Fruit fly (Drosophila melanogaster) whole organism, embryonic: ENCODE data around the gene e.

Source experiments
- B-H1 ChIP-seq: fragments of 200-800 bp; sonication (Bioruptor generic); IDR thresholded peaks from 3 replicates; pipeline ENCODE4 v1.3.6; 2022; ENCODE audit warnings: missing biosample characterization, missing genetic modification characterization
- Bdp1 ChIP-seq: fragments of 200-800 bp; sonication (Bioruptor generic); optimal IDR thresholded peaks from 3 replicates; lab custom pipeline; 2016; ENCODE audit warnings: missing biosample characterization, missing genetic modification characterization
- CG10431 ChIP-seq: fragments of 200-800 bp; sonication (Bioruptor generic); optimal IDR thresholded peaks from 3 replicates; lab custom pipeline; 2018; ENCODE audit warnings: missing biosample characterization, mild to moderate bottlenecking, missing genetic modification characterization
- CG12391 ChIP-seq: fragments of 200-800 bp; sonication (Bioruptor generic); optimal IDR thresholded peaks from 3 replicates; lab custom pipeline; 2018; ENCODE audit warnings: missing biosample characterization, mild to moderate bottlenecking, missing genetic modification characterization, moderate library complexity
- CG13287 ChIP-seq: fragments of 200-800 bp; sonication (Bioruptor generic); IDR thresholded peaks from 2 replicates; pipeline ENCODE4 v1.3.6; 2022; ENCODE audit warnings: missing biosample characterization, missing genetic modification characterization; ENCODE audit not compliant: partially characterized antibody
- CG14014 ChIP-seq: fragments of 200-800 bp; sonication (Bioruptor generic); IDR thresholded peaks from 2 replicates; pipeline ENCODE4 v1.3.6; 2022; ENCODE audit warnings: missing biosample characterization, missing genetic modification characterization
- CG14710 ChIP-seq: fragments of 200-800 bp; sonication (Bioruptor generic); optimal IDR thresholded peaks from 3 replicates; lab custom pipeline; 2019; ENCODE audit warnings: missing biosample characterization, mild to moderate bottlenecking, missing genetic modification characterization, moderate library complexity
- CG15601 ChIP-seq: fragments of 200-800 bp; sonication (Bioruptor generic); optimal IDR thresholded peaks from 3 replicates; lab custom pipeline; 2019; ENCODE audit warnings: missing biosample characterization, mild to moderate bottlenecking, missing genetic modification characterization, moderate library complexity
- CG16815 ChIP-seq: fragments of 200-800 bp; sonication (Bioruptor generic); optimal IDR thresholded peaks from 3 replicates; lab custom pipeline; 2017; ENCODE audit warnings: missing biosample characterization, mild to moderate bottlenecking, missing genetic modification characterization
- CG18476 ChIP-seq: fragments of 200-800 bp; sonication (Bioruptor generic); optimal IDR thresholded peaks from 2 replicates; lab custom pipeline; 2016; ENCODE audit warnings: missing biosample characterization, mild to moderate bottlenecking, missing genetic modification characterization
- CG2129 ChIP-seq: fragments of 200-800 bp; sonication (Bioruptor generic); IDR thresholded peaks from 2 replicates; pipeline ENCODE4 v1.3.6; 2022; ENCODE audit warnings: missing biosample characterization, missing genetic modification characterization; ENCODE audit not compliant: partially characterized antibody
- CG6272 ChIP-seq: fragments of 200-800 bp; sonication (Bioruptor generic); IDR thresholded peaks from 2 replicates; pipeline ENCODE4 v1.3.6; 2022; ENCODE audit warnings: missing biosample characterization, missing genetic modification characterization
- CG6791 ChIP-seq: fragments of 200-800 bp; sonication (Bioruptor generic); IDR thresholded peaks from 3 replicates; pipeline ENCODE4 v1.3.6; 2022; ENCODE audit warnings: missing biosample characterization, missing genetic modification characterization; ENCODE audit not compliant: partially characterized antibody
- CG7556 ChIP-seq: fragments of 200-800 bp; sonication (Bioruptor generic); optimal IDR thresholded peaks from 2 replicates; lab custom pipeline; 2017; ENCODE audit warnings: missing biosample characterization, mild to moderate bottlenecking, missing genetic modification characterization
- CG7928 ChIP-seq: fragments of 200-800 bp; sonication (Bioruptor generic); optimal IDR thresholded peaks from 2 replicates; lab custom pipeline; 2017; ENCODE audit warnings: missing biosample characterization, mild to moderate bottlenecking, missing genetic modification characterization
- CG9437 ChIP-seq: fragments of 200-800 bp; sonication (Bioruptor generic); optimal IDR thresholded peaks from 2 replicates; lab custom pipeline; 2018; ENCODE audit warnings: missing biosample characterization, mild to moderate bottlenecking, missing genetic modification characterization
- CrebB ChIP-seq: fragments of 200-800 bp; sonication (Bioruptor generic); optimal IDR thresholded peaks from 3 replicates; lab custom pipeline; 2018; ENCODE audit warnings: missing biosample characterization, mild to moderate bottlenecking, missing genetic modification characterization
- Dref ChIP-seq: fragments of 200-800 bp; sonication (Bioruptor generic); IDR thresholded peaks from 2 replicates; pipeline ENCODE4 v1.3.6; 2022; ENCODE audit warnings: missing biosample characterization, missing genetic modification characterization
- Eip74EF ChIP-seq, 2 experiments: fragments of 200-800 bp in 1 of 2; fragments of >200 bp in 1 of 2; sonication (Bioruptor generic) in 1 of 2; optimal IDR thresholded peaks; 2 replicates each; lab custom pipeline; 2017 to 2019; ENCODE audit warnings: missing biosample characterization in 2 of 2, missing genetic modification characterization in 2 of 2, mild to moderate bottlenecking in 1 of 2, moderate library complexity in 1 of 2
- Elba2 ChIP-seq: fragments of 200-800 bp; sonication (Bioruptor generic); optimal IDR thresholded peaks from 3 replicates; lab custom pipeline; 2016; ENCODE audit warnings: missing biosample characterization, missing genetic modification characterization
- Ets65A ChIP-seq: fragments of 200-800 bp; sonication (Bioruptor generic); peaks from one replicate; lab custom pipeline; 2016; ENCODE audit warnings: missing biosample characterization, missing genetic modification characterization
- Ets97D ChIP-seq: fragments of 200-800 bp; sonication (Bioruptor generic); optimal IDR thresholded peaks from 3 replicates; lab custom pipeline; 2016; ENCODE audit warnings: missing biosample characterization, missing genetic modification characterization
- Gug ChIP-seq: fragments of 200-800 bp; sonication (Bioruptor generic); IDR thresholded peaks from 4 replicates; pipeline ENCODE4 v1.3.6; 2022; ENCODE audit warnings: missing biosample characterization, missing genetic modification characterization
- H15 ChIP-seq: fragments of 200-800 bp; sonication (Bioruptor generic); IDR thresholded peaks from 3 replicates; pipeline ENCODE4 v1.3.6; 2022; ENCODE audit warnings: missing biosample characterization, missing genetic modification characterization
- Max ChIP-seq: fragments of 200-800 bp; sonication (Bioruptor generic); optimal IDR thresholded peaks from 2 replicates; lab custom pipeline; 2016; ENCODE audit warnings: missing biosample characterization, mild to moderate bottlenecking, missing genetic modification characterization
- Med ChIP-seq: fragments of 200-800 bp; sonication (Bioruptor generic); peaks from one replicate; lab custom pipeline; 2016; ENCODE audit warnings: missing biosample characterization, missing genetic modification characterization, mild to moderate bottlenecking, inconsistent platforms, moderate library complexity
- Nf-YA ChIP-seq: fragments of 200-800 bp; sonication (Bioruptor generic); IDR thresholded peaks from 2 replicates; pipeline ENCODE4 v1.3.6; 2022; ENCODE audit warnings: missing biosample characterization, missing genetic modification characterization
- Optix ChIP-seq: fragments of 200-800 bp; sonication (Bioruptor generic); IDR thresholded peaks from 3 replicates; pipeline ENCODE4 v1.3.6; 2022; ENCODE audit warnings: missing biosample characterization, missing genetic modification characterization
- Spps ChIP-seq: fragments of 200-800 bp; sonication (Bioruptor generic); optimal IDR thresholded peaks from 2 replicates; lab custom pipeline; 2018; ENCODE audit warnings: missing biosample characterization, mild to moderate bottlenecking, missing genetic modification characterization
- al ChIP-seq: fragments of 200-800 bp; sonication (Bioruptor generic); IDR thresholded peaks from 2 replicates; pipeline ENCODE4 v1.3.6; 2022; ENCODE audit warnings: missing biosample characterization, missing genetic modification characterization
- ash1 ChIP-seq: fragments of 200-800 bp; sonication (Bioruptor generic); optimal IDR thresholded peaks from 2 replicates; lab custom pipeline; 2018; ENCODE audit warnings: missing biosample characterization, mild to moderate bottlenecking, missing genetic modification characterization
- corto ChIP-seq: fragments of 200-800 bp; sonication (Bioruptor generic); optimal IDR thresholded peaks from 2 replicates; lab custom pipeline; 2016; ENCODE audit warnings: missing biosample characterization, mild to moderate bottlenecking, missing genetic modification characterization, moderate library complexity
- fd102C ChIP-seq: fragments of 200-800 bp; sonication (Bioruptor generic); optimal IDR thresholded peaks from 2 replicates; lab custom pipeline; 2018; ENCODE audit warnings: missing biosample characterization, mild to moderate bottlenecking, missing genetic modification characterization, moderate library complexity
- gro ChIP-seq: fragments of 200-800 bp; sonication (Bioruptor generic); optimal IDR thresholded peaks from 2 replicates; lab custom pipeline; 2016; ENCODE audit warnings: missing biosample characterization, missing genetic modification characterization
- hbn ChIP-seq: fragments of 200-800 bp; sonication (Bioruptor generic); IDR thresholded peaks from 2 replicates; pipeline ENCODE4 v1.3.6; 2022; ENCODE audit warnings: missing biosample characterization, missing genetic modification characterization; ENCODE audit not compliant: partially characterized antibody
- lola ChIP-seq, 3 experiments: fragments of >200 bp in 2 of 3; fragments of 200-800 bp in 1 of 3; sonication (Bioruptor generic) in 1 of 3; optimal IDR thresholded peaks; 2 replicates each; lab custom pipeline; 2017 to 2019; ENCODE audit warnings: missing biosample characterization in 3 of 3, missing genetic modification characterization in 3 of 3, mild to moderate bottlenecking in 1 of 3, moderate library complexity in 1 of 3
- luna ChIP-seq: fragments of 200-800 bp; sonication (Bioruptor generic); optimal IDR thresholded peaks from 2 replicates; lab custom pipeline; 2016; ENCODE audit warnings: missing biosample characterization, missing genetic modification characterization
- pan ChIP-seq, 4 experiments: fragments of >200 bp in 3 of 4; fragments of 200-800 bp in 1 of 4; sonication (Bioruptor generic) in 1 of 4; optimal IDR thresholded peaks in 3 of 4; IDR thresholded peaks in 1 of 4; 2 replicates each; pipeline versions ENCODE4 v1.3.6 to Lab custom; 2017 to 2022; ENCODE audit warnings: missing biosample characterization in 2 of 4, missing genetic modification characterization in 2 of 4, mixed read lengths in 1 of 4
- phol ChIP-seq: fragments of 200-800 bp; sonication (Bioruptor generic); optimal IDR thresholded peaks from 3 replicates; lab custom pipeline; 2018; ENCODE audit warnings: missing biosample characterization, mild to moderate bottlenecking, missing genetic modification characterization, moderate library complexity
- pros ChIP-seq: fragments of 200-800 bp; sonication (Bioruptor generic); optimal IDR thresholded peaks from 3 replicates; lab custom pipeline; 2019; ENCODE audit warnings: missing biosample characterization, mild to moderate bottlenecking, missing genetic modification characterization, moderate library complexity
- salm ChIP-seq: fragments of 200-800 bp; sonication (Bioruptor generic); optimal IDR thresholded peaks from 2 replicates; lab custom pipeline; 2018; ENCODE audit warnings: missing biosample characterization, mild to moderate bottlenecking, missing genetic modification characterization
- schlank ChIP-seq: fragments of 200-800 bp; sonication (Bioruptor generic); optimal IDR thresholded peaks from 2 replicates; lab custom pipeline; 2018; ENCODE audit warnings: missing biosample characterization, mild to moderate bottlenecking, missing genetic modification characterization
- shn ChIP-seq: fragments of 200-800 bp; sonication (Bioruptor generic); optimal IDR thresholded peaks from 3 replicates; lab custom pipeline; 2016; ENCODE audit warnings: missing biosample characterization, missing genetic modification characterization
- sqz ChIP-seq: fragments of 200-800 bp; sonication (Bioruptor generic); optimal IDR thresholded peaks from 3 replicates; lab custom pipeline; 2018; ENCODE audit warnings: missing biosample characterization, mild to moderate bottlenecking, missing genetic modification characterization
- tin ChIP-seq: fragments of 200-800 bp; sonication (Bioruptor generic); optimal IDR thresholded peaks from 3 replicates; lab custom pipeline; 2016; ENCODE audit warnings: missing biosample characterization, missing genetic modification characterization
- tx ChIP-seq: fragments of 200-800 bp; sonication (Bioruptor generic); optimal IDR thresholded peaks from 2 replicates; lab custom pipeline; 2016; ENCODE audit warnings: missing biosample characterization, missing genetic modification characterization
- z ChIP-seq: fragments of 200-800 bp; sonication (Bioruptor generic); IDR thresholded peaks from 3 replicates; pipeline ENCODE4 v1.3.6; 2022; ENCODE audit warnings: missing biosample characterization, missing genetic modification characterization
- zen ChIP-seq: fragments of 200-800 bp; sonication (Bioruptor generic); optimal IDR thresholded peaks from 3 replicates; lab custom pipeline; 2018; ENCODE audit warnings: missing biosample characterization, mild to moderate bottlenecking, missing genetic modification characterization, moderate library complexity

The e gene

DNA sequence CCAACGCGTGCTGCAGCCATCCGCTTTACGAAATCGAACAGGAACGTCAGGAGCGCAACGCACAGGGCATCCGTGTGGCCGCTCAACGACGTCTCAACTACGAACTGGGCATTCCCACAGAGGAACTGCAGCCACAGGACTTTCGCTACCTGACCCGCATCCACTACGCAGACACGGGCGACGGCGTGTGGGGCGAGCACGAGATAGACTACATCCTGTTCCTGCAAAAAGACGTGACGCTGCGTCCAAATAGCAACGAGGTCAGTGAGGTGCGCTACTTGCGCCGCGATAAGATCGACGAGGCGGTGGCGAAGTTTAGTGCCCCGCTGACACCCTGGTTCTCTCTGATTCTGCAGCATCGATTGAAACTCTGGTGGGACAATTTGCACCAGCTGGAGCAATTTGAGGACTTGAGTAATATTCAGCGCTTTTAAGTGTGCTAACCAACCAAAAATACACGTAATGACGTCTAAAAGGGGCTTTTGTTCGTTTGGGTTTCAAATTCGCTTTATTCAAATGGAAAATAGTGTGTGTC lies 33.7 kb upstream of the e start:
- TF ChIP-seq corto (GFP tag; lab: Kevin White, UChicago) (no peak), sqz (GFP tag; lab: Kevin White, UChicago) (no peak), pan (optimal IDR thresholded peaks at IDR 0.05; lab: Kevin White, UChicago) (no peak), pan (GFP tag; optimal IDR thresholded peaks at IDR 0.05 in 1 of 2, IDR thresholded peaks at IDR 0.05 in 1 of 2) (no peak), Ets65A (peak; percentile 72), Med (GFP tag; lab: Kevin White, UChicago) (peak; percentile 56), phol (tag; lab: Kevin White, UChicago) (no peak), CG7928 (no peak), Elba2 (GFP tag; lab: Kevin White, UChicago) (no peak), Optix (GFP tag; lab: Robert Waterston, UW) (no peak), CrebB (tag; lab: Kevin White, UChicago) (no peak), CG13287 (GFP tag; lab: Robert Waterston, UW) (no peak), CG12391 (tag; lab: Kevin White, UChicago) (no peak), shn (GFP tag; lab: Kevin White, UChicago) (no peak), Eip74EF (GFP tag; optimal IDR thresholded peaks at IDR 0.05; lab: Kevin White, UChicago) (no peak)

- TF ChIP-seq CrebB (tag; lab: Kevin White, UChicago) (no peak), luna (no peak), Gug (no peak), fd102C (no peak), Spps (tag; lab: Kevin White, UChicago) (no peak), lola (GFP tag; optimal IDR thresholded peaks at IDR 0.05; lab: Kevin White, UChicago) (no peak), Nf-YA (GFP tag; lab: Robert Waterston, UW) (no peak), CG14710 (peak; percentile 52), CG15601 (tag; lab: Kevin White, UChicago) (no peak), H15 (GFP tag; lab: Robert Waterston, UW) (no peak), CG9437 (GFP tag; lab: Kevin White, UChicago) (peak; percentile 55), B-H1 (GFP tag; lab: Robert Waterston, UW) (no peak), CG14014 (GFP tag; lab: Robert Waterston, UW) (0 out of 2 replicates have a peak, but pooled peaks have one; percentile 24), ash1 (no peak), gro (GFP tag; lab: Kevin White, UChicago) (no peak), al (GFP tag; lab: Robert Waterston, UW) (no peak), tx (no peak), CG6791 (GFP tag; lab: Robert Waterston, UW) (0 out of 3 replicates have a peak, but pooled peaks have one; percentile 49), zen (tag; lab: Kevin White, UChicago) (peak; percentile 55), Max (GFP tag; lab: Kevin White, UChicago) (no peak), Ets97D (GFP tag; lab: Kevin White, UChicago) (peak; percentile 46), pros (no peak), CG6272 (no peak), z (GFP tag; lab: Robert Waterston, UW) (no peak), CG7556 (GFP tag; lab: Kevin White, UChicago) (no peak), CG18476 (GFP tag; lab: Kevin White, UChicago) (no peak), tin (GFP tag; lab: Kevin White, UChicago) (no peak), hbn (no peak), salm (peak; percentile 0), Bdp1 (GFP tag; lab: Kevin White, UChicago) (peak; percentile 25), CG10431 (GFP tag; lab: Kevin White, UChicago) (peak; percentile 35), CG2129 (no peak), schlank (no peak), Dref (GFP tag; lab: Robert Waterston, UW) (peak; percentile 41; the same call in 1 of the 2 replicates), CG16815 (no peak)
Measured at dm6 chr3R:21269923-21270322, 32.9 kb upstream of the e start, which contains the start of the genes AP-2sigma and Idi. Gene AP-2sigma, minus strand, starts transcription at chr3R:21270075. Gene Idi, plus strand, starts transcription at chr3R:21270126.
